Worm (Caenorhabditis elegans): ENCODE measurements around the gene fbxc-39.
"Not testable (repeated sequence)": the region's sequence is repeated elsewhere in the genome, so short reads cannot be mapped to it uniquely, and the experiment has no call there.

DNA sequence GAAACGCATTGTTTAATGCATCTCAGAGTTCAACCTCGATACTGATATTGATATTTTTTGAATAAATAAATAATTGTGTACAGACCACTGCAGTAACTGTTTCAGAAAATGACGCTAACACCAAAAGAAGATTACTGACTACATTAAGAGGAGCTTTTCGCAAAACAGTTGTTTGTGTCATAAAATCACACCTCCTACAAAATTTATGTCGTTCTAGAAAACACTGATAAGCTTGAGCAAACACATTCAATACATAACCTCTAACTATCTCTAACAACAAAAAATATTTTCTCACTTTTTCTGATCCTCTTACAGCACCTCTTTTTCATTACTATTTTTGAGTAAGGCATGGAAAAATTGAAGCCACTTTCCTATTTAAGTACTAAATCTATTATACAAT lies 33.9 kb upstream of the fbxc-39 start, which contains the start of gene fbxc-7:
- TF ChIP-seq pat-9 (tag; optimal IDR thresholded peaks at IDR 0.05); pros-1 (tag; optimal IDR thresholded peaks at IDR 0.05); ceh-22 (tag; optimal IDR thresholded peaks at IDR 0.05); unc-3 (GFP tag; conservative IDR thresholded peaks at IDR 0.05); unc-3 (tag; optimal IDR thresholded peaks at IDR 0.05): not testable (repeated sequence)

All from whole organism, late embryonic.